Worm (Caenorhabditis elegans): ENCODE results near the gene srx-118.

DNA sequence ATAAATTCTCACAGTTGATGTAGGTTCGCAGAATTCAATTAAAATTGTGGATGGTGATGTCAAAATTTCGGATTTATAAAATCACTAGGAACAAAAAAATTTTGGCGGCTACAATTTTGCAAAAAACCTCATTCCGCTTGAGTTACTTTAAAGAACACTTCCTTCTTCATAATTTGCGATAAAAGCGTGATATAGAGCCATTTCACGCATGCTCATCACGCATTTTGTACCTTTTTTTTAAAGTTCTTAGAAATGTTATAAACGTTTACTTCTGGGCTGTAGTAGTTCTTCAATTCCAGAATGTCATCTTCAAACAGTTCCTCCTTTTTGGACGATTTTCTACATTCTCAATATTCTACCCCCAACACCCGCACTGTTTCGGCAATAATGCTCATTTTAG, 2.3 kb downstream of the srx-118 start, which contains the start of gene srx-119:
- TF ChIP-seq ama-1 (optimal IDR thresholded peaks at IDR 0.05) (no peak), tbx-37 (GFP tag; conservative IDR thresholded peaks at IDR 0.05) (no peak), pes-1 (GFP tag; IDR thresholded peaks at IDR 0.05) (no peak)

Measured in whole organism, early embryonic.